Worm (Caenorhabditis elegans): ENCODE data around the gene pdhk-2.

DNA sequence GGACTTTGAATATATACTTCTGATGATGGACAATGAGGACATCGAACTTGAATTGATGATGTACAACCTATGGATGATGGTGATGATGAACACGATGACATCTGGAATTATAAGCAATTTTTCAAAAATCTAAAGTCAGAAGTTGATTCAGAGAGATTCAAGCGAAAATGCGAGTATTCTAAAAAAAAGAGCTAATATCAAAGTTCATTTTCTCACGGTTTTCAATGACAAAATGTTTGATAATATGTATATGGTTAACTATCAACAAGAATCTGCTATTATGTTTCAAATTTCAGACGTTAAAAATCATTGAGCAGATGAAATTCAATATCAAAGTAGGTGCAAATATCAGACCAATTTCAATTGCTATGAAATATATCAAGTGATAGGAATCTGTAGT, 38.7 kb upstream of the pdhk-2 start, which contains the start of gene K02D10.4:
- TF ChIP-seq dao-5 (tag; optimal IDR thresholded peaks at IDR 0.05) (no peak), him-1 (tag; optimal IDR thresholded peaks at IDR 0.05) (no peak), W03F9.2 (tag; optimal IDR thresholded peaks at IDR 0.05) (no peak)
